Fruit fly (Drosophila melanogaster): Measurements from ENCODE around the gene Mnt.

The Mnt gene

DNA sequence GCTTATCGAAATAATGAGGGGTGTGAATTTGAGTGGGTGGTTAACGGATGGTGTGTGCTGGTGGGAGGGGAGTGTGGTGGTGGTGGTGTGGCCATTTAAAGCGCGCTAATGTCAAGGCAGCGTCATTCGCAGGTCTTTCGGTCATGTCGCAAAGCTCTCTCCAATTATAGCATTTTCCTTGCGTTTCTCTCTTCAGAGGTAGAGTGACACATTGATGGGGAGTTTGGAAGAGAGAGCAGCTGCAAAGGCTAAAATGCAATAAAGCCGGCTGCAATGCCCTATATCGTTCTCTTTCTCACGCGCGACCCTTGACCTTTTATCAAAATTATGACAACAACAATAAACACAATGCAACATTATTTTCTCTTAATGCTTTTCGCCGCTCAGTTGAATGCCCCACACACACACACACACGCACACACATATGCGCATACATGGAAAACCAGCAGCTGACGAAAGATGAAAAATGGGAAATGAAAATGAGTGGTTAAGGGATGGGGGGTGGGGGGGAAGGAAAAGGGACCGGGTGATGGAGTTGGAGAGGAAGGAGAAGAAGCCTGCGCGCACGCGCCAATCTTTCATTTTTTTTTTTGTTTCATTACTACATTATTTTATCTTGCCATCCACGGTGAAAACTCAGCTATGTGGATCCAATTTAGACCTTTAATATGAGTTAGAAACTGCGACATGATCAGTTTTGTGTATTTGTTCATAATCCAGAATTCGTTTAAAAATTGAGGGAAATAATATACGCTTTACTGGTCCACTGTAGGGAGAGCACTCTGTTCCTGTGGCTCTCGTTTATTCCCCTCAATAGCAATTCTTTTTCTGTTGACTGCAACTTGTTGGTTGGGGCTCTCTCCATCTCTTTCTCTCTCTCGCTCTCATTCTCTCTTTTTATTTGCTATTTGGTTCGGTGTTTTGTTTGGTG is 20.3 kb downstream of the Mnt start (continued):
- TF ChIP-seq CG6689 (GFP tag; IDR thresholded peaks at IDR 0.05) (peak; percentile 84), stc (GFP tag; IDR thresholded peaks at IDR 0.05) (peak; percentile 77; the same call in 1 of the 2 replicates), nerfin-1 (tag; optimal IDR thresholded peaks at IDR 0.05) (peak; percentile 73), CG1024 (GFP tag; IDR thresholded peaks at IDR 0.05) (peak; percentile 54), Dref (GFP tag; IDR thresholded peaks at IDR 0.05) (no peak), CG3281 (GFP tag; optimal IDR thresholded peaks at IDR 0.05) (peak; percentile 58), lbe (GFP tag; optimal IDR thresholded peaks at IDR 0.05) (peak; percentile 15), CG3407 (GFP tag; optimal IDR thresholded peaks at IDR 0.05) (peak; percentile 23), CG18011 (GFP tag; optimal IDR thresholded peaks at IDR 0.05) (peak; percentile 32), CG3838 (GFP tag; optimal IDR thresholded peaks at IDR 0.05) (no peak), CG4282 (GFP tag; optimal IDR thresholded peaks at IDR 0.05) (peak; percentile 23), CG15269 (tag; optimal IDR thresholded peaks at IDR 0.05) (peak; percentile 79), caup (GFP tag; optimal IDR thresholded peaks at IDR 0.05; ENCODE audit: severe bottlenecking) (peak; percentile 75), Bdp1 (GFP tag; optimal IDR thresholded peaks at IDR 0.05) (no peak), kni (GFP tag; optimal IDR thresholded peaks at IDR 0.05) (peak; percentile 78), sisA (GFP tag; IDR thresholded peaks at IDR 0.05) (peak; percentile 80), tap (tag; optimal IDR thresholded peaks at IDR 0.05) (peak; percentile 71), oc (tag; optimal IDR thresholded peaks at IDR 0.05) (peak; percentile 68), bsh (GFP tag; optimal IDR thresholded peaks at IDR 0.05) (peak; percentile 80 to 85), Poxn (GFP tag; IDR thresholded peaks at IDR 0.05) (no peak), hkb (optimal IDR thresholded peaks at IDR 0.05) (no peak), hkb (GFP tag; IDR thresholded peaks at IDR 0.05) (peak; percentile 84), HLH4C (GFP tag; IDR thresholded peaks at IDR 0.05; ENCODE audit: partially characterized antibody) (no peak), Taf1 (GFP tag; IDR thresholded peaks at IDR 0.05) (peak; percentile 50; the same call in 1 of the 2 replicates), CG8944 (GFP tag; optimal IDR thresholded peaks at IDR 0.05) (peak; percentile 67), ken (GFP tag; IDR thresholded peaks at IDR 0.05) (peak; percentile 83), H15 (GFP tag; IDR thresholded peaks at IDR 0.05) (peak; percentile 64; the same call in 2 of the 3 replicates), CG9727 (GFP tag; optimal IDR thresholded peaks at IDR 0.05) (peak; percentile 87), CG10959 (GFP tag; IDR thresholded peaks at IDR 0.05) (peak; percentile 66), zf30C (GFP tag; optimal IDR thresholded peaks at IDR 0.05) (no peak), HLH54F (GFP tag; optimal IDR thresholded peaks at IDR 0.05) (peak; percentile 46), gce (GFP tag; IDR thresholded peaks at IDR 0.05) (peak; percentile 76; the same call in 2 of the 3 replicates), Max (GFP tag; optimal IDR thresholded peaks at IDR 0.05) (peak; percentile 33), wek (GFP tag; optimal IDR thresholded peaks at IDR 0.05) (peak; percentile 51), onecut (GFP tag; IDR thresholded peaks at IDR 0.05) (peak; percentile 59), fd64A (GFP tag; optimal IDR thresholded peaks at IDR 0.05) (peak; percentile 43), ac (GFP tag; optimal IDR thresholded peaks at IDR 0.05) (peak; percentile 48), CG3847 (GFP tag; IDR thresholded peaks at IDR 0.05) (peak; percentile 65), psq (GFP tag; optimal IDR thresholded peaks at IDR 0.05) (no peak), chinmo (GFP tag; IDR thresholded peaks at IDR 0.05; ENCODE audit: partially characterized antibody) (0 out of 4 replicates have a peak, but pooled peaks have one; percentile 9), corto (GFP tag; optimal IDR thresholded peaks at IDR 0.05) (peak; percentile 39), CG11695 (GFP tag; IDR thresholded peaks at IDR 0.05) (peak; percentile 69; the same call in 2 of the 3 replicates), CG17359 (tag; optimal IDR thresholded peaks at IDR 0.05) (peak; percentile 81), org-1 (GFP tag; optimal IDR thresholded peaks at IDR 0.05) (peak; percentile 82), CG7839 (tag; optimal IDR thresholded peaks at IDR 0.05) (peak; percentile 86), Gug (GFP tag; IDR thresholded peaks at IDR 0.05) (peak; percentile 79), CG10267 (tag; optimal IDR thresholded peaks at IDR 0.05) (peak; percentile 70), CG17186 (GFP tag; optimal IDR thresholded peaks at IDR 0.05) (peak; percentile 27)
